Worm (Caenorhabditis elegans) whole organism, late embryonic: ENCODE results near the gene R12C12.5.

ENCODE experiments used
- C08G9.2 ChIP-seq: sonication (generic microtip); optimal IDR thresholded peaks from 2 replicates; lab custom pipeline; 2016; ENCODE audit warnings: mild to moderate bottlenecking, missing genetic modification characterization, moderate library complexity, missing compliant biosample characterization
- K09A11.1 ChIP-seq: sonication (generic microtip); optimal IDR thresholded peaks from 2 replicates; lab custom pipeline; 2017; ENCODE audit warnings: antibody characterized with exemption, mild to moderate bottlenecking, missing genetic modification characterization, missing compliant biosample characterization; ENCODE audit not compliant: insufficient read depth
- T23F11.4 ChIP-seq: fragments of 200-800 bp; sonication (Bioruptor generic); optimal IDR thresholded peaks from 2 replicates; lab custom pipeline; 2018; ENCODE audit warnings: mild to moderate bottlenecking, missing genetic modification characterization, missing compliant biosample characterization
- Y22D7AL.16 ChIP-seq: sonication (generic microtip); optimal IDR thresholded peaks from 2 replicates; lab custom pipeline; 2016; ENCODE audit warnings: missing genetic modification characterization, missing compliant biosample characterization
- ama-1 ChIP-seq: fragments of 150-350 bp; optimal IDR thresholded peaks from 2 replicates; lab custom pipeline; 2014
- ceh-14 ChIP-seq: sonication (generic microtip); optimal IDR thresholded peaks from 2 replicates; lab custom pipeline; 2016; ENCODE audit warnings: missing genotype, missing genetic modification characterization, missing compliant biosample characterization
- ceh-18 ChIP-seq: sonication (generic microtip); optimal IDR thresholded peaks from 2 replicates; lab custom pipeline; 2016; ENCODE audit warnings: missing genetic modification characterization, missing compliant biosample characterization
- ceh-19 ChIP-seq: fragments of 200-800 bp; sonication (Bioruptor generic); optimal IDR thresholded peaks from 2 replicates; lab custom pipeline; 2018; ENCODE audit warnings: mild to moderate bottlenecking, missing genetic modification characterization, missing compliant biosample characterization
- ceh-22 ChIP-seq: sonication (generic microtip); optimal IDR thresholded peaks from 2 replicates; lab custom pipeline; 2017; ENCODE audit warnings: missing biosample characterization, missing genetic modification characterization
- ceh-24 ChIP-seq: sonication (generic microtip); optimal IDR thresholded peaks from 2 replicates; lab custom pipeline; 2016; ENCODE audit warnings: mild to moderate bottlenecking, missing genetic modification characterization, missing compliant biosample characterization
- ceh-31 ChIP-seq: sonication (generic microtip); optimal IDR thresholded peaks from 2 replicates; lab custom pipeline; 2016; ENCODE audit warnings: missing genetic modification characterization, missing compliant biosample characterization
- ceh-34 ChIP-seq: sonication (generic microtip); optimal IDR thresholded peaks from 2 replicates; lab custom pipeline; 2016; ENCODE audit warnings: mild to moderate bottlenecking, missing genetic modification characterization, missing compliant biosample characterization
- ceh-6 ChIP-seq: fragments of 200-800 bp; sonication (Bioruptor generic); optimal IDR thresholded peaks from 2 replicates; lab custom pipeline; 2018; ENCODE audit warnings: mild to moderate bottlenecking, missing genetic modification characterization, missing compliant biosample characterization
- ceh-9 ChIP-seq: sonication (generic microtip); optimal IDR thresholded peaks from 2 replicates; lab custom pipeline; 2016; ENCODE audit warnings: mild to moderate bottlenecking, missing genetic modification characterization, inconsistent platforms, missing compliant biosample characterization
- dmd-4 ChIP-seq: sonication (generic microtip); optimal IDR thresholded peaks from 2 replicates; lab custom pipeline; 2016; ENCODE audit warnings: borderline replicate concordance, missing genetic modification characterization, missing compliant biosample characterization
- elt-2 ChIP-seq: sonication (generic microtip); optimal IDR thresholded peaks from 2 replicates; lab custom pipeline; 2016; ENCODE audit warnings: missing genetic modification reagents, missing genetic modification characterization, missing compliant biosample characterization
- elt-4 ChIP-seq: sonication (generic microtip); optimal IDR thresholded peaks from 2 replicates; lab custom pipeline; 2016; ENCODE audit warnings: missing genetic modification characterization, missing compliant biosample characterization
- eyg-1 ChIP-seq: sonication (generic microtip); optimal IDR thresholded peaks from 2 replicates; lab custom pipeline; 2016; ENCODE audit warnings: missing genotype, missing genetic modification characterization, missing compliant biosample characterization
- fax-1 ChIP-seq: sonication (generic microtip); optimal IDR thresholded peaks from 2 replicates; lab custom pipeline; 2016; ENCODE audit warnings: missing genotype, missing genetic modification characterization, missing compliant biosample characterization
- fkh-10 ChIP-seq: fragments of 150-350 bp; optimal IDR thresholded peaks from 2 replicates; lab custom pipeline; 2014; ENCODE audit warnings: missing biosample characterization, missing genetic modification reagents, missing genetic modification characterization
- fkh-6 ChIP-seq: sonication (generic microtip); optimal IDR thresholded peaks from 2 replicates; lab custom pipeline; 2016; ENCODE audit warnings: missing genetic modification characterization, missing compliant biosample characterization
- hlh-30 ChIP-seq: sonication (generic microtip); optimal IDR thresholded peaks from 2 replicates; lab custom pipeline; 2017; ENCODE audit warnings: antibody characterized with exemption, missing genetic modification characterization, missing compliant biosample characterization; ENCODE audit not compliant: insufficient read depth
- hlh-6 ChIP-seq: sonication (generic microtip); optimal IDR thresholded peaks from 2 replicates; lab custom pipeline; 2016; ENCODE audit warnings: missing genotype, missing genetic modification characterization, missing compliant biosample characterization
- hlh-8 ChIP-seq: sonication (generic microtip); optimal IDR thresholded peaks from 2 replicates; lab custom pipeline; 2016; ENCODE audit warnings: missing genotype, missing genetic modification characterization, missing compliant biosample characterization
- lim-6 ChIP-seq: sonication (generic microtip); optimal IDR thresholded peaks from 2 replicates; lab custom pipeline; 2016; ENCODE audit warnings: missing genetic modification characterization, missing compliant biosample characterization
- nhr-232 ChIP-seq: sonication (generic microtip); optimal IDR thresholded peaks from 2 replicates; lab custom pipeline; 2016; ENCODE audit warnings: missing genetic modification characterization, missing compliant biosample characterization
- pag-3 ChIP-seq: sonication (generic microtip); optimal IDR thresholded peaks from 2 replicates; lab custom pipeline; 2016; ENCODE audit warnings: missing compliant biosample characterization, missing genetic modification characterization, borderline replicate concordance
- pax-1 ChIP-seq: fragments of 150-350 bp; optimal IDR thresholded peaks from 2 replicates; lab custom pipeline; 2014; ENCODE audit warnings: missing biosample characterization, missing genetic modification characterization
- pha-2 ChIP-seq: sonication (generic microtip); optimal IDR thresholded peaks from 2 replicates; lab custom pipeline; 2017; ENCODE audit warnings: mild to moderate bottlenecking, missing genetic modification characterization, missing compliant biosample characterization
- pha-4 ChIP-seq: fragments of 150-350 bp; optimal IDR thresholded peaks from 2 replicates; lab custom pipeline; 2018; ENCODE audit warnings: missing biosample characterization, missing genetic modification reagents, missing genetic modification characterization
- pqm-1 ChIP-seq: sonication (generic microtip); optimal IDR thresholded peaks from 2 replicates; lab custom pipeline; 2016; ENCODE audit warnings: missing genetic modification characterization, missing compliant biosample characterization
- rnt-1 ChIP-seq: sonication (generic microtip); optimal IDR thresholded peaks from 2 replicates; lab custom pipeline; 2016; ENCODE audit warnings: missing genetic modification characterization, missing compliant biosample characterization
- sdc-2 ChIP-seq: sonication (generic microtip); optimal IDR thresholded peaks from 2 replicates; lab custom pipeline; 2016; ENCODE audit warnings: missing genotype, missing genetic modification characterization, missing compliant biosample characterization
- sox-4 ChIP-seq: sonication (generic microtip); optimal IDR thresholded peaks from 2 replicates; lab custom pipeline; 2017; ENCODE audit warnings: mild to moderate bottlenecking, missing genetic modification characterization, inconsistent platforms, missing compliant biosample characterization
- tbx-2 ChIP-seq: sonication (generic microtip); optimal IDR thresholded peaks from 2 replicates; lab custom pipeline; 2016; ENCODE audit warnings: missing genetic modification characterization, missing compliant biosample characterization
- tbx-7 ChIP-seq: sonication (generic microtip); optimal IDR thresholded peaks from 2 replicates; lab custom pipeline; 2016; ENCODE audit warnings: missing genotype, missing genetic modification characterization, missing compliant biosample characterization
- ttx-3 ChIP-seq: sonication (generic microtip); optimal IDR thresholded peaks from 2 replicates; lab custom pipeline; 2016; ENCODE audit warnings: missing genetic modification reagents, missing genetic modification characterization, missing compliant biosample characterization
- unc-42 ChIP-seq: sonication (generic microtip); optimal IDR thresholded peaks from 2 replicates; lab custom pipeline; 2016; ENCODE audit warnings: missing genotype, missing genetic modification characterization, missing compliant biosample characterization
- unc-86 ChIP-seq: sonication (generic microtip); optimal IDR thresholded peaks from 2 replicates; lab custom pipeline; 2016; ENCODE audit warnings: missing genetic modification characterization, missing compliant biosample characterization
- ztf-16 ChIP-seq: sonication (generic microtip); optimal IDR thresholded peaks from 2 replicates; lab custom pipeline; 2017; ENCODE audit warnings: missing genetic modification characterization, missing compliant biosample characterization

R12C12.5 gene

ce11 chrII:6045048-6045447 is at the start of gene R12C12.5:
R12C12.5 (minus strand) TSS chrII:6045148.
- no peak for TF ChIP-seq elt-2 (tag; lab: Kevin White, UChicago)
- no peak for TF ChIP-seq rnt-1 (tag; lab: Kevin White, UChicago)
- TF ChIP-seq ceh-31 = no peak
- TF ChIP-seq nhr-232 = no peak
- no peak for TF ChIP-seq sdc-2 (tag; lab: Kevin White, UChicago)
- no peak for TF ChIP-seq ceh-9
- no peak for TF ChIP-seq pqm-1 (tag; lab: Kevin White, UChicago)
- no peak for TF ChIP-seq ztf-16
- TF ChIP-seq, all 69 proteins: peak for 0

DNA sequence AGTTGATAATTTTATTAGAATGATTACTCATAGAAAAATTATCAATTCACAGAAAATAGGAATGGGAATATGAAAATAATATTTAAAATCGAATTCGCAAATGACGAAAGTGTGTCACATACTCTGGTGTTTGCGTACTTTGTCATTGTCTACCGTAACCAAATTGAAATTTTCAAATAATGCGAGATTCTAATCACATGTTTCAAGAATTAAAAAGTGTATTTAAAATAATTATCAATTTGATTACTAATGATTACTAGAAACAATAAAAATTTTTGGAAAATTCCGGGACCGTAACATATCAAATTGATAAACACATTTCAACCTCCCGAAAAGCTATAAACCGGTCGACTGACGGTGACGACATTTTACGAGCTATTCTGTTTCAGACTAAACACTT is 46.4 kb upstream of the R12C12.5 start, which contains the start of the genes fbf-2 and nspg-3:
TSS of gene fbf-2 (minus strand) at position 101 of the 400 bp plus-strand sequence.
TSS of gene nspg-3 (plus strand) at position 388 of the 400 bp plus-strand sequence.
- TF ChIP-seq unc-86 (tag; lab: Kevin White, UChicago) (no peak), eyg-1 (tag; lab: Kevin White, UChicago) (no peak), unc-42 (tag; lab: Kevin White, UChicago) (no peak), ceh-34 (tag; lab: Kevin White, UChicago) (no peak)

DNA sequence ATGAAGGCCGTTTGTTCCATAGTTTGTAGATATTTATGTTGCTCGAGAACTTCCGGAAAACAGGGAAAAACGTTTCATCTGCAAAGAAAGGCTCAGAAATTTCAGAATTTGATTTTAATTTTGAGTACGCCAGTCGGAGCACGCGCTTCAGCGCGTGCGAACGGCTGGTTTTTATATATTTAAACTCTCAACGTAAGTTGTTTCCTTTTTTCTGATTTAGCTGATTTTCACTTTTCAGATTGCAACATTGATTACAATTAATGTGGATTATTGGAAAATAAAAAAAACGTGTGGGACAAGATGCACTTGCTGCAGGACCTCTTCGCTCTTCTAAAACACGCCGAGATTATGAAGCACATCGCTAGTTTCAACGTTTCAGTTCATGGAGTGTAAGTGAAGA is 37.7 kb upstream of the R12C12.5 start, which contains the start of gene F21H12.3:
TSS of gene F21H12.3 (plus strand) at position 301 of the 400 bp plus-strand sequence.
- TF ChIP-seq ceh-18 (tag; lab: Kevin White, UChicago) (no peak), sox-4 (no peak), hlh-8 (tag; lab: Kevin White, UChicago) (no peak), K09A11.1 (tag; lab: Kevin White, UChicago) (no peak), fkh-6 (tag; lab: Kevin White, UChicago) (no peak), dmd-4 (tag; lab: Kevin White, UChicago) (no peak), pag-3 (tag; lab: Kevin White, UChicago) (no peak), ceh-9 (no peak), ceh-19 (GFP tag; lab: Kevin White, UChicago) (no peak), elt-2 (tag; lab: Kevin White, UChicago) (no peak), ceh-24 (tag; lab: Kevin White, UChicago) (no peak), hlh-6 (no peak), unc-42 (tag; lab: Kevin White, UChicago) (no peak), tbx-7 (tag; lab: Kevin White, UChicago) (no peak)

ce11 chrII:6080743-6081142 is 35.8 kb upstream of the R12C12.5 start, which contains the start of gene fbf-1:
fbf-1 (minus strand) TSS chrII:6080843.
- TF ChIP-seq hlh-30 (tag; lab: Kevin White, UChicago) = no peak
- no peak for TF ChIP-seq ttx-3 (tag; lab: Kevin White, UChicago)
- TF ChIP-seq fax-1 (tag; lab: Kevin White, UChicago) = no peak
- TF ChIP-seq T23F11.4 (GFP tag; lab: Kevin White, UChicago) = no peak
- no peak for TF ChIP-seq elt-4
- TF ChIP-seq ceh-6 (GFP tag; lab: Kevin White, UChicago) = no peak
- no peak for TF ChIP-seq tbx-2 (tag; lab: Kevin White, UChicago)
- TF ChIP-seq pha-2 (tag; lab: Kevin White, UChicago) = no peak

DNA sequence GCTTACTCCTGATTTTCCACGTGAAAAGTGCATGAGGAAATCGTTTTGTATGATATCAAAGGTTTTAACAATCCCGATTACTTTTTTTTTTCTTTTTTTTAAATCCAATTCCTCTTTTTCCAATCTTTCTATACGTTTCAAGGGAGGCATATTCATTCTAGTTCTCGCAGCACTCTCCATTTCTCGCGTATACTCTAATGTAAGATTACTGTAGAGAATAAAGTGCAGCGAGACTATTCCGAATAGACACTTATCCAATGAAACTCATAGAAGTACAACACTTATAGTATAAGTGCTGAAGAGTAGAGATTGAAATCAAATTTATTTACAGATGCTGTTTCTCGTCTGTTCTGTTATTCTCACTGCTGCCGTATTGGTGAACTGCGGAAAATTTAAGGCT is 32.7 kb upstream of the R12C12.5 start, which contains the start of gene H12I13.6:
TSS of gene H12I13.6 (plus strand) at position 301 of the 400 bp plus-strand sequence.
- TF ChIP-seq pqm-1 (tag; lab: Kevin White, UChicago) (no peak), pha-4 (tag; lab: Kevin White, UChicago) (no peak), rnt-1 (tag; lab: Kevin White, UChicago) (no peak), pha-2 (tag; lab: Kevin White, UChicago) (no peak), C08G9.2 (tag; lab: Kevin White, UChicago) (no peak), nhr-232 (no peak), Y22D7AL.16 (no peak), K09A11.1 (tag; lab: Kevin White, UChicago) (no peak), ceh-9 (no peak), pax-1 (tag; lab: Kevin White, UChicago) (no peak), ceh-19 (GFP tag; lab: Kevin White, UChicago) (no peak), fkh-10 (GFP tag; lab: Kevin White, UChicago) (no peak), eyg-1 (tag; lab: Kevin White, UChicago) (no peak), ceh-22 (tag; lab: Kevin White, UChicago) (no peak), ama-1 (lab: Kevin White, UChicago) (no peak), ceh-14 (tag; lab: Kevin White, UChicago) (no peak), ceh-24 (tag; lab: Kevin White, UChicago) (no peak), lim-6 (no peak)
